Worm (Caenorhabditis elegans): ENCODE data around the gene ccm-3.

DNA sequence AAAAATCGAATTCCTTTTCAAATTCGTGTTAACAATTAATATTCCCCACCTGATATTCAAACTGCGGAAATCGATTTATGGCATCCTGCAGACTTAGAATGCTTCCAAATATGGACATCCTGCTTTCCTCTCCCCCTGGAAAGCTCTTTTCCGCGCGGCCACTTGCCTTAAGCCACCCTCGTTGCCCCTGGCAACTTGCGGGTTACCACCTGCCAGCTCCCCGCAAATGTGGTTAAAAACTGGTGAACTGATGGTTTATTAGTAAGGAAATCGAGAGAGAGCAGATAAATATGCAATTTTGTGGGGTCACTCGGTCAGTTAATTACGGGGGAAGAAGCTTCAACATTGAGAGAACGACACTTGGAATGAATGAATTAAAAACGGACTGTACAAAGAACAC, 45.0 kb upstream of the ccm-3 start, which contains the start of gene nphp-1:
- TF ChIP-seq elt-1 (tag; optimal IDR thresholded peaks at IDR 0.05; ENCODE audit: borderline replicate concordance, insufficient read depth) = no peak
- no peak for TF ChIP-seq blmp-1 (tag; optimal IDR thresholded peaks at IDR 0.05)
- TF ChIP-seq sptf-1 (tag; optimal IDR thresholded peaks at IDR 0.05) = no peak
- TF ChIP-seq nhr-76 (tag; optimal IDR thresholded peaks at IDR 0.05) = no peak
- no peak for TF ChIP-seq nhr-12 (tag; optimal IDR thresholded peaks at IDR 0.05)
- TF ChIP-seq mab-5 (tag; optimal IDR thresholded peaks at IDR 0.05) = no peak
